Fruit fly (Drosophila melanogaster) whole organism, embryonic: Measurements from ENCODE around the gene Cyp4d1.

Experiments
- Atf6 ChIP-seq: fragments of 200-800 bp; sonication (Bioruptor generic); IDR thresholded peaks from 2 replicates; pipeline ENCODE4 v1.3.6; 2022; ENCODE audit warnings: missing biosample characterization, missing genetic modification characterization
- Blimp-1 ChIP-seq: fragments of 200-800 bp; sonication (Bioruptor generic); optimal IDR thresholded peaks from 3 replicates; lab custom pipeline; 2018; ENCODE audit warnings: missing biosample characterization, missing genetic modification characterization, mild to moderate bottlenecking, moderate library complexity, missing genetic modification reagents
- CG10321 ChIP-seq: fragments of 200-800 bp; sonication (Bioruptor generic); IDR thresholded peaks from 2 replicates; pipeline ENCODE4 v1.3.6; 2022; ENCODE audit warnings: missing biosample characterization, missing genetic modification characterization
- CG11247 ChIP-seq: fragments of 200-800 bp; sonication (Bioruptor generic); IDR thresholded peaks from 2 replicates; pipeline ENCODE4 v1.3.6; 2022; ENCODE audit warnings: missing biosample characterization, missing genetic modification characterization
- CG11456 ChIP-seq: fragments of 200-800 bp; sonication (Bioruptor generic); IDR thresholded peaks from 3 replicates; pipeline ENCODE4 v1.3.6; 2022; ENCODE audit warnings: missing biosample characterization, missing genetic modification characterization
- CG11504 ChIP-seq: fragments of 200-800 bp; sonication (Bioruptor generic); optimal IDR thresholded peaks from 3 replicates; lab custom pipeline; 2019; ENCODE audit warnings: missing biosample characterization, mild to moderate bottlenecking, missing genetic modification characterization, moderate library complexity
- CG13287 ChIP-seq: fragments of 200-800 bp; sonication (Bioruptor generic); IDR thresholded peaks from 2 replicates; pipeline ENCODE4 v1.3.6; 2022; ENCODE audit warnings: missing biosample characterization, missing genetic modification characterization; ENCODE audit not compliant: partially characterized antibody
- CG14014 ChIP-seq: fragments of 200-800 bp; sonication (Bioruptor generic); IDR thresholded peaks from 2 replicates; pipeline ENCODE4 v1.3.6; 2022; ENCODE audit warnings: missing biosample characterization, missing genetic modification characterization
- CG14860 ChIP-seq: fragments of 200-800 bp; sonication (Bioruptor generic); IDR thresholded peaks from 3 replicates; pipeline ENCODE4 v1.3.6; 2022; ENCODE audit warnings: missing biosample characterization, missing genetic modification characterization; ENCODE audit not compliant: partially characterized antibody
- CG15696 ChIP-seq: fragments of 200-800 bp; sonication (Bioruptor generic); optimal IDR thresholded peaks from 2 replicates; lab custom pipeline; 2019; ENCODE audit warnings: missing biosample characterization, mild to moderate bottlenecking, missing genetic modification characterization, moderate library complexity
- CG1603 ChIP-seq: fragments of 200-800 bp; sonication (Bioruptor generic); optimal IDR thresholded peaks from 2 replicates; lab custom pipeline; 2019; ENCODE audit warnings: missing biosample characterization, mild to moderate bottlenecking, missing genetic modification characterization, moderate library complexity
- CG2712 ChIP-seq: fragments of 200-800 bp; optimal IDR thresholded peaks from 3 replicates; lab custom pipeline; 2019; ENCODE audit warnings: missing biosample characterization, mild to moderate bottlenecking, missing genetic modification characterization, moderate library complexity
- CG34224 ChIP-seq: fragments of 200-800 bp; sonication (Bioruptor generic); IDR thresholded peaks from 3 replicates; pipeline ENCODE4 v1.3.6; 2022; ENCODE audit warnings: missing biosample characterization, missing genetic modification characterization; ENCODE audit not compliant: partially characterized antibody
- CG3847 ChIP-seq: fragments of 200-800 bp; sonication (Bioruptor generic); IDR thresholded peaks from 2 replicates; pipeline ENCODE4 v1.3.6; 2022; ENCODE audit warnings: missing biosample characterization, missing genetic modification characterization
- CG8478 ChIP-seq: fragments of >200 bp; optimal IDR thresholded peaks from 2 replicates; lab custom pipeline; 2018
- Dip3 ChIP-seq: fragments of 200-800 bp; sonication (Bioruptor generic); optimal IDR thresholded peaks from 3 replicates; lab custom pipeline; 2016; ENCODE audit warnings: missing biosample characterization, missing genetic modification characterization
- Doc3 ChIP-seq: fragments of 200-800 bp; sonication (Bioruptor generic); IDR thresholded peaks from 3 replicates; pipeline ENCODE4 v1.3.6; 2022; ENCODE audit warnings: missing biosample characterization, missing genetic modification characterization; ENCODE audit not compliant: partially characterized antibody
- Drgx ChIP-seq: fragments of 200-800 bp; sonication (Bioruptor generic); IDR thresholded peaks from 2 replicates; pipeline ENCODE4 v1.3.6; 2022; ENCODE audit warnings: missing biosample characterization, missing genetic modification characterization
- Fer3 ChIP-seq: fragments of 200-800 bp; sonication (Bioruptor generic); optimal IDR thresholded peaks from 2 replicates; lab custom pipeline; 2018; ENCODE audit warnings: missing biosample characterization, mild to moderate bottlenecking, missing genetic modification characterization, moderate library complexity
- HLH3B ChIP-seq: fragments of 200-800 bp; sonication (Bioruptor generic); IDR thresholded peaks from 2 replicates; pipeline ENCODE4 v1.3.6; 2022; ENCODE audit warnings: missing biosample characterization, missing genetic modification characterization
- Max ChIP-seq: fragments of 200-800 bp; sonication (Bioruptor generic); optimal IDR thresholded peaks from 2 replicates; lab custom pipeline; 2016; ENCODE audit warnings: missing biosample characterization, mild to moderate bottlenecking, missing genetic modification characterization
- Mrtf ChIP-seq: fragments of 200-800 bp; sonication (Bioruptor generic); IDR thresholded peaks from 3 replicates; pipeline ENCODE4 v1.3.6; 2022; ENCODE audit warnings: missing biosample characterization, missing genetic modification characterization
- Myb ChIP-seq: fragments of 200-800 bp; sonication (Bioruptor generic); optimal IDR thresholded peaks from 2 replicates; lab custom pipeline; 2016; ENCODE audit warnings: missing biosample characterization, missing genetic modification characterization
- NC2α ChIP-seq: fragments of 200-800 bp; sonication (Bioruptor generic); optimal IDR thresholded peaks from 2 replicates; lab custom pipeline; 2016; ENCODE audit warnings: missing biosample characterization, missing genetic modification characterization
- NC2β ChIP-seq: fragments of 200-800 bp; sonication (Bioruptor generic); optimal IDR thresholded peaks from 2 replicates; lab custom pipeline; 2016; ENCODE audit warnings: missing biosample characterization, missing genetic modification characterization
- NfI ChIP-seq: fragments of 200-800 bp; sonication (Bioruptor generic); optimal IDR thresholded peaks from 3 replicates; lab custom pipeline; 2018; ENCODE audit warnings: missing biosample characterization, mild to moderate bottlenecking, missing genetic modification characterization, moderate library complexity
- PHDP ChIP-seq: fragments of 200-800 bp; sonication (Bioruptor generic); optimal IDR thresholded peaks from 3 replicates; lab custom pipeline; 2018; ENCODE audit warnings: missing biosample characterization, mild to moderate bottlenecking, missing genetic modification characterization, moderate library complexity
- Rfx ChIP-seq: fragments of 200-800 bp; sonication (Bioruptor generic); IDR thresholded peaks from 2 replicates; pipeline ENCODE4 v1.3.6; 2022; ENCODE audit warnings: missing biosample characterization, missing genetic modification characterization
- Side ChIP-seq: fragments of 200-800 bp; sonication (Bioruptor generic); optimal IDR thresholded peaks from 2 replicates; lab custom pipeline; 2016; ENCODE audit warnings: missing biosample characterization, missing genetic modification characterization
- Sin3A ChIP-seq: fragments of >200 bp; optimal IDR thresholded peaks from 2 replicates; lab custom pipeline; 2018
- Spps ChIP-seq: fragments of 200-800 bp; sonication (Bioruptor generic); optimal IDR thresholded peaks from 2 replicates; lab custom pipeline; 2018; ENCODE audit warnings: missing biosample characterization, mild to moderate bottlenecking, missing genetic modification characterization
- TFAM ChIP-seq: fragments of 200-800 bp; sonication (Bioruptor generic); optimal IDR thresholded peaks from 2 replicates; lab custom pipeline; 2017; ENCODE audit warnings: missing biosample characterization, missing genetic modification characterization, inconsistent platforms
- YL-1 ChIP-seq: fragments of 200-800 bp; sonication (Bioruptor generic); optimal IDR thresholded peaks from 3 replicates; lab custom pipeline; 2017; ENCODE audit warnings: missing biosample characterization, mild to moderate bottlenecking, missing genetic modification characterization
- aop ChIP-seq: fragments of 200-800 bp; sonication (Bioruptor generic); IDR thresholded peaks from 2 replicates; pipeline ENCODE4 v1.3.6; 2022; ENCODE audit warnings: missing biosample characterization, missing genetic modification characterization
- bsh ChIP-seq, 2 experiments: fragments of 200-800 bp; sonication (Bioruptor generic); optimal IDR thresholded peaks; 2 replicates each; lab custom pipeline; 2017 to 2018; ENCODE audit warnings: mild to moderate bottlenecking in 2 of 2, missing biosample characterization in 2 of 2, missing genetic modification characterization in 2 of 2, moderate library complexity in 1 of 2
- chif ChIP-seq, 2 experiments: fragments of 200-800 bp; sonication (Bioruptor generic); optimal IDR thresholded peaks; 3 replicates each; lab custom pipeline; 2016; ENCODE audit warnings: missing biosample characterization in 2 of 2, missing genetic modification characterization in 2 of 2
- dmrt11E ChIP-seq: fragments of 200-800 bp; sonication (Bioruptor generic); optimal IDR thresholded peaks from 3 replicates; lab custom pipeline; 2018; ENCODE audit warnings: missing biosample characterization, mild to moderate bottlenecking, missing genetic modification characterization, moderate library complexity
- emc ChIP-seq: fragments of 200-800 bp; sonication (Bioruptor generic); optimal IDR thresholded peaks from 2 replicates; lab custom pipeline; 2016; ENCODE audit warnings: missing biosample characterization, missing genetic modification characterization
- ems ChIP-seq: fragments of 200-800 bp; sonication (Bioruptor generic); optimal IDR thresholded peaks from 3 replicates; lab custom pipeline; 2016; ENCODE audit warnings: missing biosample characterization, missing genetic modification characterization
- esg ChIP-seq: fragments of 200-800 bp; sonication (Bioruptor generic); conservative IDR thresholded peaks from 2 replicates; pipeline ENCODE4 v1.3.6; 2022; ENCODE audit warnings: missing biosample characterization, missing genetic modification characterization
- exex ChIP-seq: fragments of 200-800 bp; sonication (Bioruptor generic); optimal IDR thresholded peaks from 4 replicates; lab custom pipeline; 2018; ENCODE audit warnings: missing biosample characterization, mild to moderate bottlenecking, missing genetic modification characterization, moderate library complexity
- hkb ChIP-seq, 2 experiments: fragments of 200-800 bp in 1 of 2; fragments of >200 bp in 1 of 2; sonication (Bioruptor generic) in 1 of 2; IDR thresholded peaks in 1 of 2; optimal IDR thresholded peaks in 1 of 2; 2 replicates each; pipeline versions ENCODE4 v1.3.6 to Lab custom; 2017 to 2022; ENCODE audit warnings: missing biosample characterization in 1 of 2, missing genetic modification characterization in 1 of 2
- ind ChIP-seq: fragments of 200-800 bp; sonication (Bioruptor generic); optimal IDR thresholded peaks from 3 replicates; lab custom pipeline; 2016; ENCODE audit warnings: missing biosample characterization, missing genetic modification characterization
- knrl ChIP-seq: fragments of 200-800 bp; sonication (Bioruptor generic); IDR thresholded peaks from 3 replicates; pipeline ENCODE4 v1.3.6; 2022; ENCODE audit warnings: missing biosample characterization, missing genetic modification characterization; ENCODE audit not compliant: partially characterized antibody
- odd ChIP-seq: fragments of 200-800 bp; sonication (Bioruptor generic); optimal IDR thresholded peaks from 2 replicates; lab custom pipeline; 2017; ENCODE audit warnings: missing biosample characterization, mild to moderate bottlenecking, missing genetic modification characterization
- pb ChIP-seq: fragments of 200-800 bp; sonication (Bioruptor generic); optimal IDR thresholded peaks from 3 replicates; lab custom pipeline; 2016; ENCODE audit warnings: missing biosample characterization, missing genetic modification characterization
- slp2 ChIP-seq: fragments of 200-800 bp; sonication (Bioruptor generic); optimal IDR thresholded peaks from 2 replicates; lab custom pipeline; 2016; ENCODE audit warnings: missing biosample characterization, missing genetic modification characterization
- usp ChIP-seq: fragments of >200 bp; optimal IDR thresholded peaks from 2 replicates; lab custom pipeline; 2017; ENCODE audit warnings: missing biosample characterization, missing genetic modification characterization
- zf30C ChIP-seq: fragments of 200-800 bp; sonication (Bioruptor generic); optimal IDR thresholded peaks from 3 replicates; lab custom pipeline; 2018; ENCODE audit warnings: missing biosample characterization, mild to moderate bottlenecking, missing genetic modification characterization

The Cyp4d1 gene

dm6 chrX:2145690-2146470 is 16.1 kb downstream of the Cyp4d1 start (continued):
- peak; percentile 40 for TF ChIP-seq Dip3 (GFP tag; lab: Kevin White, UChicago)
- TF ChIP-seq Spps (tag; lab: Kevin White, UChicago), result no peak
- TF ChIP-seq zf30C (GFP tag; lab: Kevin White, UChicago), result no peak
- no peak for TF ChIP-seq CG15696 (tag; lab: Kevin White, UChicago)
- peak; percentile 8 for TF ChIP-seq CG1603 (tag; lab: Kevin White, UChicago)
- TF ChIP-seq Rfx (GFP tag; lab: Robert Waterston, UW), result peak; percentile 74
- TF ChIP-seq aop, result no peak
- 0 out of 2 replicates have a peak, but pooled peaks have one; percentile 6 for TF ChIP-seq CG11247 (GFP tag; lab: Robert Waterston, UW)
- no peak for TF ChIP-seq Mrtf (GFP tag; lab: Robert Waterston, UW)
- no peak for TF ChIP-seq TFAM
- TF ChIP-seq Max (GFP tag; lab: Kevin White, UChicago), result peak; percentile 31
- peak; percentile 23 for TF ChIP-seq NfI
- no peak; the same call in 1 of the 2 replicates for TF ChIP-seq CG3847 (GFP tag; lab: Robert Waterston, UW)
- no peak for TF ChIP-seq slp2 (GFP tag; lab: Kevin White, UChicago)
- TF ChIP-seq ind, result peak; percentile 55
- TF ChIP-seq pb (GFP tag; lab: Kevin White, UChicago), result peak; percentile 19
- peak; percentile 83; the same call in 2 of the 3 replicates for TF ChIP-seq knrl
- TF ChIP-seq CG14860 (GFP tag; lab: Robert Waterston, UW), result peak; percentile 78
- TF ChIP-seq CG11504 (tag; lab: Kevin White, UChicago), result peak; percentile 47
- no peak for TF ChIP-seq exex (tag; lab: Kevin White, UChicago)
- no peak for TF ChIP-seq hkb (optimal IDR thresholded peaks at IDR 0.05; lab: Kevin White, UChicago)
- TF ChIP-seq hkb (GFP tag; IDR thresholded peaks at IDR 0.05; lab: Robert Waterston, UW), result 0 out of 2 replicates have a peak, but pooled peaks have one; percentile 29
- TF ChIP-seq YL-1 (GFP tag; lab: Kevin White, UChicago), result no peak
- peak; percentile 78 for TF ChIP-seq Doc3 (GFP tag; lab: Robert Waterston, UW)
- TF ChIP-seq CG10321 (GFP tag; lab: Robert Waterston, UW), result no peak
- TF ChIP-seq PHDP (tag; lab: Kevin White, UChicago), result peak; percentile 21
- TF ChIP-seq chif (GFP tag; optimal IDR thresholded peaks at IDR 0.05; lab: Kevin White, UChicago), result peak in 1 of 2 experiments; percentile 19
- TF ChIP-seq HLH3B, result no peak
- TF ChIP-seq Blimp-1, result no peak
- TF ChIP-seq Fer3 (tag; lab: Kevin White, UChicago), result peak; percentile 7
- no peak for TF ChIP-seq CG8478
- 0 out of 3 replicates have a peak, but pooled peaks have one; percentile 16 for TF ChIP-seq CG11456 (GFP tag; lab: Robert Waterston, UW)
- TF ChIP-seq odd (GFP tag; lab: Kevin White, UChicago), result no peak
- no peak for TF ChIP-seq bsh (GFP tag; optimal IDR thresholded peaks at IDR 0.05; lab: Kevin White, UChicago)
- peak; percentile 33; the same call in 1 of the 2 replicates for TF ChIP-seq Drgx (GFP tag; lab: Robert Waterston, UW)
- TF ChIP-seq NC2α (GFP tag; lab: Kevin White, UChicago), result no peak
- TF ChIP-seq usp (GFP tag; lab: Kevin White, UChicago), result no peak
- TF ChIP-seq CG2712 (tag; lab: Kevin White, UChicago), result peak; percentile 51
- TF ChIP-seq CG13287 (GFP tag; lab: Robert Waterston, UW), result peak; percentile 79
- peak; percentile 29 for TF ChIP-seq ems (GFP tag; lab: Kevin White, UChicago)
- no peak for TF ChIP-seq emc (GFP tag; lab: Kevin White, UChicago)
- TF ChIP-seq esg (GFP tag; lab: Robert Waterston, UW), result 0 out of 2 replicates have a peak, but pooled peaks have one; percentile 35
- no peak for TF ChIP-seq Atf6 (GFP tag; lab: Robert Waterston, UW)
- peak; percentile 71; the same call in 2 of the 3 replicates for TF ChIP-seq CG34224 (GFP tag; lab: Robert Waterston, UW)
- TF ChIP-seq NC2β (GFP tag; lab: Kevin White, UChicago), result no peak
- TF ChIP-seq dmrt11E (tag; lab: Kevin White, UChicago), result peak; percentile 31
- TF ChIP-seq Sin3A (lab: Kevin White, UChicago), result no peak
- peak; percentile 9 for TF ChIP-seq Side (GFP tag; lab: Kevin White, UChicago)
- peak; percentile 27; the same call in 1 of the 2 replicates for TF ChIP-seq CG14014 (GFP tag; lab: Robert Waterston, UW)
- no peak for TF ChIP-seq Myb (GFP tag; lab: Kevin White, UChicago)
